Fruit fly (Drosophila melanogaster): ENCODE results near the gene PsGEF.

The PsGEF gene

DNA sequence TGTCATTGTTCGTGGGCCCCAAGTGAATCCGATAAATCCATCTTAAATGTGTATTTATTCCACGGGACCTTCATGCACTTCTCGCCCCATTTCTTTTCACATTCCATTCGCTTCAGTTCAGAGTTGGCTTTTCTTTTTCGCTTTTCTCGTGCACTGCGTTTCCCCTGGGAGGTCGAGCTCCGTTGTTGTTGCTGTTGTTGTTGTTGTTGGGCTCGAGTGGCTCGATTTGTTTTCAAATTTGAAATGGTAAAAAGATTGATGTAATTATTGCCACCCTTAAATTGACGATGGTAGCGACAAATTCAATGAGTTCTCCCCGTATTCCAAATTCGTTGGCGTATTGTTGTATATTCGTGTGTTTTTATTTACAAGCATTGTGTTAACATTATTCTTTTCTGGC lies 66.6 kb downstream of the PsGEF start:
- TF ChIP-seq EcR (GFP tag; optimal IDR thresholded peaks at IDR 0.05) (no peak), Dll (optimal IDR thresholded peaks at IDR 0.05) (no peak), psq (optimal IDR thresholded peaks at IDR 0.05) (no peak)

DNA sequence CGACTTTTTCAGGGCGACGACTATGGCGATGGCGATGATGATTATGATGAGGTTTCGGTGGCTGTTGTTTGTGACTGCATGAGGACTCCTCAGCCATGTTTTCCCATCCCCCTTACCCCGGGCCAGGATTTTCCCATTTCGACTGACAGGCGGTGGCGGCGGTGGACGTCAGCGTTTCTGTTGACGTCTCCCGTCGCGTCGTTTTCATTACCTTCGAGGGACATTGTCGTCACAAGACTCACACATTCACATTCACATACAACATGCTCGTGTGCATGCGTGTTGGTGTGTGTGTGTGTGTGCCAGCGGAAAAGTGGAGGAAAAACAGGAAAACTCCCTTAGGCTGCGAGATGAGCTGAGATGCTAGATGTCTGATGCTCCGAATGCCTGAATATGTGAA lies 67.7 kb downstream of the PsGEF start:
- TF ChIP-seq Dll (optimal IDR thresholded peaks at IDR 0.05) (no peak), EcR (GFP tag; optimal IDR thresholded peaks at IDR 0.05) (no peak), pan (optimal IDR thresholded peaks at IDR 0.05) (no peak), psq (optimal IDR thresholded peaks at IDR 0.05) (no peak), usp (GFP tag; optimal IDR thresholded peaks at IDR 0.05) (no peak), CG8478 (optimal IDR thresholded peaks at IDR 0.05) (no peak)

DNA sequence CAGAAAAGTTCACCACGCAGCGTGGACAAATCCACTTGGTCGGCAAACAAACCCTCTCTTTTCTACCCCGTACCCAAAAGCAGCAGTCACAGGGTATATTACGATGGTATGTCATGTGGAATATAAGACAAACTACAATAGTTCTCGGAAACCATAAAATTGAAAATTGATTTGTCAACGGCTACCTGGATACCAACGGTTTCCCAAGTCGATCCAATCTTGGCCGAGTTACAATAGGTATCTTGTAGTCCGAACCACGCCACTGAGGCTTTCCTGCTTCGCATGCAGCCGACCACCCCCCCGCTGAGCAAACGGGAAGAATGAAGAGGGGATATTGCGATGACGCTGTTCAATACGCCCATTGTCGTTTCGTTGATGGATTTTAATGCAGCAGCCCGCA lies 69.1 kb downstream of the PsGEF start:
- no peak for TF ChIP-seq usp (GFP tag; optimal IDR thresholded peaks at IDR 0.05)
- TF ChIP-seq pan (optimal IDR thresholded peaks at IDR 0.05), result peak; percentile 87

DNA sequence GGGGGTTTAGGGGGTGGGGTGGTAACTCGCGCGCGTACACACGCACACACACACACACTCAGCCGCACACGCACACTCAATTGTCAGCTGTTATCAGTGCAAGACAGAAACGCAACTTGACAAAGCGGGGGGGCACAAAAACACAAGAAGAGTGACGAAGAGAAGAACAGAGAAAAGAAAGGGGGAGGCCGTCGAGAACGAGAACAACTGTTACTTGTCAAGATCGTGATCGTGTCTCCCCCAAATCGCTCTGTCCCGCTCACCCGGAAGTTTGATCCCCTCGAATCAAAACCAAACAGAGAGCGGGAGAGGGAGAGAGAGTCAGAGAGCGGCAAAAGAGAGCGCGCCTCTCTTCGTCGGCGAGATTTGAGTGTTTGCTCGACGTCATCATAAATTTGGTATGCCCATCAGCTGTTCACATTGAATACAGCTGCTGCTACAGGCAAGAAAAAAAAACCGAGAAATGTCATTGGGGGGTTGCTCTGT lies 70.1 kb downstream of the PsGEF start:
- TF ChIP-seq CG8478 (optimal IDR thresholded peaks at IDR 0.05) (no peak), Dll (optimal IDR thresholded peaks at IDR 0.05) (peak; percentile 95), EcR (GFP tag; optimal IDR thresholded peaks at IDR 0.05) (no peak), usp (GFP tag; optimal IDR thresholded peaks at IDR 0.05) (no peak), pan (optimal IDR thresholded peaks at IDR 0.05) (no peak)

All from whole organism.